Worm (Caenorhabditis elegans) whole organism, L3 larva: ENCODE measurements around the gene sre-7.

Experiments
- R02D3.7 ChIP-seq: fragments of 150-350 bp; optimal IDR thresholded peaks from 2 replicates; lab custom pipeline; 2014; ENCODE audit warnings: missing biosample characterization, missing genetic modification characterization
- ZK546.5 ChIP-seq: sonication (generic microtip); optimal IDR thresholded peaks from 2 replicates; lab custom pipeline; 2017; ENCODE audit warnings: missing biosample characterization, missing genetic modification characterization
- ama-1 ChIP-seq: fragments of 150-350 bp; optimal IDR thresholded peaks from 2 replicates; lab custom pipeline; 2018
- ceh-28 ChIP-seq: fragments of 150-350 bp; optimal IDR thresholded peaks from 2 replicates; lab custom pipeline; 2014; ENCODE audit warnings: missing biosample characterization, missing genetic modification reagents, missing genetic modification characterization
- ceh-82 ChIP-seq: fragments of 150-350 bp; optimal IDR thresholded peaks from 2 replicates; lab custom pipeline; 2014; ENCODE audit warnings: missing biosample characterization, missing genetic modification characterization
- daf-12 ChIP-seq: fragments of 150-350 bp; optimal IDR thresholded peaks from 2 replicates; lab custom pipeline; 2014; ENCODE audit warnings: missing biosample characterization, missing genetic modification reagents, missing genetic modification characterization
- egl-27 ChIP-seq: sonication (generic microtip); optimal IDR thresholded peaks from 4 replicates; lab custom pipeline; 2017; ENCODE audit warnings: missing biosample characterization, missing genetic modification reagents, missing genetic modification characterization
- egl-5 ChIP-seq: fragments of 150-350 bp; optimal IDR thresholded peaks from 2 replicates; lab custom pipeline; 2017; ENCODE audit warnings: missing biosample characterization, missing genetic modification reagents, missing genetic modification characterization, inconsistent platforms
- elt-1 ChIP-seq: fragments of 150-350 bp; optimal IDR thresholded peaks from 2 replicates; lab custom pipeline; 2014; ENCODE audit warnings: missing biosample characterization, missing genetic modification characterization
- elt-2 ChIP-seq: sonication (generic microtip); optimal IDR thresholded peaks from 2 replicates; lab custom pipeline; 2016; ENCODE audit warnings: missing genetic modification reagents, mild to moderate bottlenecking, missing genetic modification characterization, missing compliant biosample characterization
- elt-3 ChIP-seq, 3 experiments: fragments of 150-350 bp in 1 of 3; sonication (generic microtip) in 2 of 3; optimal IDR thresholded peaks; 2 replicates in 2 of 3; 4 replicates in 1 of 3; lab custom pipeline; 2014 to 2017; ENCODE audit warnings: missing biosample characterization in 3 of 3, missing genetic modification characterization in 3 of 3
- eor-1 ChIP-seq, 2 experiments: fragments of 150-350 bp; optimal IDR thresholded peaks; 2 replicates each; lab custom pipeline; 2014 to 2018; ENCODE audit warnings: missing biosample characterization in 2 of 2, missing genetic modification characterization in 2 of 2
- fkh-2 ChIP-seq: fragments of 150-350 bp; optimal IDR thresholded peaks from 2 replicates; lab custom pipeline; 2014; ENCODE audit warnings: missing biosample characterization, missing genetic modification reagents, missing genetic modification characterization
- fos-1 ChIP-seq: fragments of 150-350 bp; optimal IDR thresholded peaks from 2 replicates; lab custom pipeline; 2014; ENCODE audit warnings: missing biosample characterization, missing genetic modification characterization
- jun-1 ChIP-seq: fragments of 150-350 bp; optimal IDR thresholded peaks from 2 replicates; lab custom pipeline; 2014; ENCODE audit warnings: missing biosample characterization, missing genetic modification reagents, missing genetic modification characterization
- lin-15B ChIP-seq: fragments of 150-350 bp; optimal IDR thresholded peaks from 2 replicates; lab custom pipeline; 2014; ENCODE audit warnings: missing biosample characterization, missing genetic modification characterization
- lsy-12 ChIP-seq: sonication (generic microtip); optimal IDR thresholded peaks from 2 replicates; lab custom pipeline; 2016; ENCODE audit warnings: mild to moderate bottlenecking, missing genetic modification characterization, missing compliant biosample characterization
- mdl-1 ChIP-seq: fragments of 150-350 bp; optimal IDR thresholded peaks from 2 replicates; lab custom pipeline; 2014; ENCODE audit warnings: missing biosample characterization, missing genetic modification characterization
- mml-1 ChIP-seq: fragments of 150-350 bp; sonication (generic microtip); optimal IDR thresholded peaks from 3 replicates; lab custom pipeline; 2014; ENCODE audit warnings: missing biosample characterization, missing genetic modification characterization
- nhr-11 ChIP-seq: fragments of 150-350 bp; optimal IDR thresholded peaks from 2 replicates; lab custom pipeline; 2014; ENCODE audit warnings: missing biosample characterization, missing genetic modification characterization
- nhr-23 ChIP-seq: fragments of 150-350 bp; optimal IDR thresholded peaks from 2 replicates; lab custom pipeline; 2014; ENCODE audit warnings: missing biosample characterization, missing genetic modification reagents, missing genetic modification characterization
- nhr-25 ChIP-seq: sonication (generic microtip); optimal IDR thresholded peaks from 2 replicates; lab custom pipeline; 2017; ENCODE audit warnings: missing biosample characterization, missing genetic modification characterization
- nhr-43 ChIP-seq: sonication (generic microtip); optimal IDR thresholded peaks from 2 replicates; lab custom pipeline; 2016; ENCODE audit warnings: mild to moderate bottlenecking, missing genetic modification characterization, missing compliant biosample characterization; ENCODE audit not compliant: poor library complexity, severe bottlenecking
- nhr-67 ChIP-seq: fragments of 150-350 bp; optimal IDR thresholded peaks from 2 replicates; lab custom pipeline; 2014; ENCODE audit warnings: missing biosample characterization, missing genetic modification characterization
- nhr-77 ChIP-seq: fragments of 150-350 bp; optimal IDR thresholded peaks from 2 replicates; lab custom pipeline; 2014; ENCODE audit warnings: missing biosample characterization, missing genetic modification characterization
- pha-4 ChIP-seq: fragments of 150-350 bp; optimal IDR thresholded peaks from 2 replicates; lab custom pipeline; 2014; ENCODE audit warnings: missing biosample characterization, missing genetic modification reagents, missing genetic modification characterization
- pqm-1 ChIP-seq: fragments of 150-350 bp; optimal IDR thresholded peaks from 2 replicates; lab custom pipeline; 2017; ENCODE audit warnings: missing biosample characterization, missing genetic modification characterization, inconsistent platforms
- sea-2 ChIP-seq: fragments of 150-350 bp; sonication (generic microtip); optimal IDR thresholded peaks from 4 replicates; lab custom pipeline; 2014; ENCODE audit warnings: missing biosample characterization, missing genetic modification reagents, missing genetic modification characterization
- skn-1 ChIP-seq: fragments of 150-350 bp; optimal IDR thresholded peaks from 2 replicates; lab custom pipeline; 2014; ENCODE audit warnings: missing biosample characterization, missing genetic modification characterization
- unc-39 ChIP-seq: sonication (generic microtip); optimal IDR thresholded peaks from 4 replicates; lab custom pipeline; 2017; ENCODE audit warnings: missing biosample characterization, missing genetic modification characterization
- unc-62 ChIP-seq: fragments of 150-350 bp; sonication (generic microtip); optimal IDR thresholded peaks from 4 replicates; lab custom pipeline; 2014; ENCODE audit warnings: missing biosample characterization, missing genetic modification reagents, missing genetic modification characterization
- zag-1 ChIP-seq: fragments of 150-350 bp; optimal IDR thresholded peaks from 2 replicates; lab custom pipeline; 2014; ENCODE audit warnings: missing biosample characterization, missing genetic modification characterization

The sre-7 gene

ce11 chrV:14215106-14215505 lies 28.9 kb upstream of the sre-7 start, which contains the start of gene T16A9.5:
Gene T16A9.5 (minus strand): TSS chrV:14215206.
- TF ChIP-seq pqm-1 (tag; lab: Kevin White, UChicago) (no peak), pha-4 (no peak), sea-2 (GFP tag; lab: Kevin White, UChicago) (no peak), ama-1 (lab: Kevin White, UChicago) (no peak), egl-27 (tag; lab: Kevin White, UChicago) (no peak), eor-1 (tag; optimal IDR thresholded peaks at IDR 0.05; lab: Kevin White, UChicago) (no peak), nhr-67 (tag; lab: Kevin White, UChicago) (no peak), egl-5 (tag; lab: Kevin White, UChicago) (no peak), unc-39 (tag; lab: Kevin White, UChicago) (no peak), unc-62 (GFP tag; lab: Kevin White, UChicago) (no peak), elt-1 (no peak), zag-1 (tag; lab: Kevin White, UChicago) (no peak), fos-1 (tag; lab: Kevin White, UChicago) (no peak)
- TF ChIP-seq, all 47 proteins: peak for 0

DNA sequence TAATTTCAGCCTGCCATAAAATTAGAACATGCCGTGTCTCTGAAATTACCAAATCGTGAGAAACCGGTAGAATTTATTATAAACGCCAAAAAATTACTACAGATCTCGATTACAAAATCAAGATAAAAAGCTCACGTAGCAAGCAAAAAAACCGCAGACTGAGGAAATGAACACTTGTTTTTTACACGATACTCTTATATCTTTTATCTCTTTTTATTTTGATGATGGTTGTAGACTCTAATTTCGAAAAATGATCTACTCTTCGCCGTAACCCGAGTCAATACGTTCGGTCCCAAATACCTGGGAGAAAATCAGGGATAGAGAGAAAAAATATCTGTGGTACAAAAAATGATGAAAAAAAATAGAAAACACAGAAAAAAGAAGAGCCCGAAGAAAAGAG lies 20.9 kb upstream of the sre-7 start:
- TF ChIP-seq fos-1 (tag; lab: Kevin White, UChicago) = no peak
- TF ChIP-seq elt-1 = no peak
- TF ChIP-seq mml-1 (tag; lab: Kevin White, UChicago) = no peak
- TF ChIP-seq ceh-82 (tag; lab: Kevin White, UChicago) = no peak
- no peak for TF ChIP-seq nhr-23 (tag; lab: Kevin White, UChicago)
- no peak for TF ChIP-seq jun-1 (tag; lab: Kevin White, UChicago)
- no peak for TF ChIP-seq elt-2 (tag; lab: Kevin White, UChicago)
- TF ChIP-seq skn-1 (tag; lab: Kevin White, UChicago) = no peak
- no peak for TF ChIP-seq pqm-1 (tag; lab: Kevin White, UChicago)
- no peak for TF ChIP-seq fkh-2 (tag; lab: Kevin White, UChicago)
- no peak for TF ChIP-seq egl-27 (tag; lab: Kevin White, UChicago)

DNA sequence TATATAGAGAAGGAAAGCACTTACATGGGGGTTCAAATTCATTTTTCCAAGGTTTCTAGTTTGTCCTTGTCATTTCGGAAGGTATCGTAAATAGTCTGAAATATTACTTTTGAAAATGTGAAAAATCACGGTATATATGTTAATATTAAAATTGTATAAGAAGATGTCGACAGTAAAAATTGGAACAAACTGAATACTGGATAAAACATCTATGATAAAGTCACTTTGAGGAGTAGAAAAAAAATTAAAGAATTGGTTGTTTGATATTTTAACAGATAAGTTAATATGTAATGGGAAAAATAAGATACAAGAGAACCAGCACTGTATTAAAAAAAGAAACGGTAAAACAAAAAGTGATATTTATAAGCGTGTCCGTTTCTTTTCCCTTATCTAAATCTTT lies 17.6 kb upstream of the sre-7 start, which contains the start of gene nep-21:
Gene nep-21 (minus strand): TSS at position 101 of the 400 bp plus-strand sequence.
- TF ChIP-seq unc-39 (tag; lab: Kevin White, UChicago) (no peak), skn-1 (tag; lab: Kevin White, UChicago) (no peak), sea-2 (GFP tag; lab: Kevin White, UChicago) (no peak), elt-3 (tag; optimal IDR thresholded peaks at IDR 0.05; lab: Kevin White, UChicago) (no peak), ZK546.5 (tag; lab: Kevin White, UChicago) (no peak)

DNA sequence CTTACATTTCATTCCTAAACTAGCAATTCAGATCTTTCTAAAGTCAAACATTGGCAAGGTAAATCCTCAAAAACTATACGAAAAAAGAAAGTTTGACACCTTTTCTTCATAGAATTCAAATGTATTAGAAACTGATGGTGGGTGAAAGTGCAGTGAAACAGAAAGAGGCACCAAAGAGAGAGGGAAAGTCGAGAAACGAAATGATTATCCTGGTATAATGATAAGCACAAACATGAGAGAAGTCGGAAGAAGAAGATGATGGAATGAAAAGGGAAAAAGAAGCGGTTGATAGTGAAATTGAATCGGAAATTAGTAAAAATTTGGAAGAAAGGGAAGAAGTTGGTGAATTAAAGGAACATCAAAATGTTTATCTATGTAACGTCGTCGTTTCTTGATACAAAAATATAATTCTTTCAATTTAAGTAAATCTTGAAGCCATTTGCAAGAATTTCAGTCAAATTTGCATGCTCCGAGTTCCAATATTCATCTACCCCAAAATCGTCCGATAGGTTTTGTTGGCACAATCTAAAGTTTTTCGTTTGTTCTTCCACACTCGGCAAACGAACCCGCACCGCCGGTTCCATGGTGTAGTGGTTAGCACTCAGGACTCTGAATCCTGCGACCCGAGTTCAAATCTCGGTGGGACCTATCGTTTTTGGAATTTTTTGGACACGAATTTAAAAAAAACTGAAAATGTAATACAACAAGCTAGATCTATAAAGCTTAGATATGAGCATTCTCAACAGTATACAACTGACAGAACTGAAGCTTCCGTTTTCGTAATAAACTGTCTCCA lies 13.0 kb upstream of the sre-7 start:
- no peak for TF ChIP-seq ceh-82 (tag; lab: Kevin White, UChicago)
- TF ChIP-seq fos-1 (tag; lab: Kevin White, UChicago) = no peak
- no peak for TF ChIP-seq ceh-28 (tag; lab: Kevin White, UChicago)
- no peak for TF ChIP-seq pha-4
- TF ChIP-seq, all 47 proteins: peak for 0

DNA sequence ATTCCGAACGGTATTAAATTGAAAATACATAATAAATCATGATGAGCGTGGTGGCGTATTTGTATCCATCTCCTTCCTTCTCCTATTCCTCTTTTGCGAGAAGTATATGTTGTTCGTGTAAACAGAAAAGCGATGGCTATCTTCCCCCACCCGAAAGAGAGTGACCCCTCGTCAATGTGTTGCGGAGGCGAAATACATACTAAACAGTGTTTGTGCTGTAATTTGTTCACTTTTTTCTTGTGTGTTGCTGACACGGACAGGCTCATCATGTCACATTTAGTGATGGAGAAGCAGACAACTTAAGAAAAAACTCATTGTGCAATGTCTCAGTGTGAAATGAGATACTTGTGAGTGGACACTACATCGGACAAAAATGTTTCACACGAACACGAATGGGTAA lies 12.3 kb upstream of the sre-7 start:
- no peak for TF ChIP-seq nhr-43
- TF ChIP-seq nhr-77 (tag; lab: Kevin White, UChicago) = no peak
- no peak for TF ChIP-seq pha-4
- TF ChIP-seq lin-15B = no peak
- no peak for TF ChIP-seq nhr-25 (tag; lab: Kevin White, UChicago)
- no peak for TF ChIP-seq mdl-1 (tag; lab: Kevin White, UChicago)
- no peak for TF ChIP-seq nhr-11 (tag; lab: Kevin White, UChicago)
- TF ChIP-seq elt-1 = no peak
- no peak for TF ChIP-seq R02D3.7
- no peak for TF ChIP-seq lsy-12 (tag; lab: Kevin White, UChicago)
- no peak for TF ChIP-seq daf-12 (tag; lab: Kevin White, UChicago)
- no peak for TF ChIP-seq ZK546.5 (tag; lab: Kevin White, UChicago)
- TF ChIP-seq mml-1 (tag; lab: Kevin White, UChicago) = no peak
